Worm (Caenorhabditis elegans) whole organism, L4 larva: ENCODE measurements around the gene lgc-20.
A peak's percentile ranks its signal among the peaks of the same experiment; 100 is the strongest.

Experiments used
- F10B5.3 ChIP-seq: sonication (generic microtip); optimal IDR thresholded peaks from 2 replicates; lab custom pipeline; 2016; ENCODE audit warnings: mild to moderate bottlenecking, missing genetic modification characterization, missing compliant biosample characterization
- arid-1 ChIP-seq: fragments of 200-800 bp; sonication (Bioruptor generic); conservative IDR thresholded peaks from 2 replicates; pipeline ENCODE4 v1.3.6; 2022; ENCODE audit warnings: missing genetic modification reagents, missing genetic modification characterization, missing compliant biosample characterization
- ceh-20 ChIP-seq: fragments of 200-800 bp; sonication (Bioruptor generic); IDR thresholded peaks from 2 replicates; pipeline ENCODE4 v1.3.6; 2022; ENCODE audit warnings: missing genetic modification reagents, missing genetic modification characterization, missing compliant biosample characterization
- ceh-62 ChIP-seq: sonication (generic microtip); optimal IDR thresholded peaks from 2 replicates; lab custom pipeline; 2017; ENCODE audit warnings: missing biosample characterization, missing genetic modification characterization
- ceh-82 ChIP-seq: sonication (generic microtip); optimal IDR thresholded peaks from 2 replicates; lab custom pipeline; 2017; ENCODE audit warnings: missing biosample characterization, missing genetic modification characterization
- dpl-1 ChIP-seq: fragments of 150-350 bp; optimal IDR thresholded peaks from 2 replicates; lab custom pipeline; 2014; ENCODE audit warnings: missing biosample characterization, missing genetic modification reagents, missing genetic modification characterization
- duxl-1 ChIP-seq: sonication (generic microtip); optimal IDR thresholded peaks from 2 replicates; lab custom pipeline; 2016; ENCODE audit warnings: mild to moderate bottlenecking, missing genetic modification characterization, moderate library complexity, missing compliant biosample characterization; ENCODE audit not compliant: poor library complexity
- dve-1 ChIP-seq: sonication (generic microtip); optimal IDR thresholded peaks from 2 replicates; lab custom pipeline; 2017; ENCODE audit warnings: antibody characterized with exemption, mild to moderate bottlenecking, missing genetic modification characterization, missing compliant biosample characterization; ENCODE audit not compliant: insufficient read depth
- egl-27 ChIP-seq: sonication (generic microtip); optimal IDR thresholded peaks from 3 replicates; lab custom pipeline; 2017; ENCODE audit warnings: missing biosample characterization, missing genetic modification reagents, missing genetic modification characterization
- egl-43 ChIP-seq: fragments of 200-800 bp; sonication (Bioruptor generic); IDR thresholded peaks from 2 replicates; pipeline ENCODE4 v1.3.6; 2022; ENCODE audit warnings: missing genetic modification reagents, missing genetic modification characterization, missing compliant biosample characterization
- fkh-10 ChIP-seq: fragments of 150-350 bp; optimal IDR thresholded peaks from 2 replicates; lab custom pipeline; 2014; ENCODE audit warnings: missing biosample characterization, missing genetic modification reagents, missing genetic modification characterization
- lin-1 ChIP-seq: fragments of 200-800 bp; sonication (Bioruptor generic); IDR thresholded peaks from 2 replicates; pipeline ENCODE4 v1.3.6; 2022; ENCODE audit warnings: missing genetic modification reagents, missing genetic modification characterization, missing compliant biosample characterization
- lin-38 ChIP-seq: fragments of 200-800 bp; sonication (Bioruptor generic); IDR thresholded peaks from 2 replicates; pipeline ENCODE4 v1.3.6; 2022; ENCODE audit warnings: missing genetic modification reagents, missing genetic modification characterization, missing compliant biosample characterization
- lsy-2 ChIP-seq, 2 experiments: fragments of 150-350 bp in 1 of 2; sonication (generic microtip) in 1 of 2; optimal IDR thresholded peaks; 2 replicates each; lab custom pipeline; 2014 to 2017; ENCODE audit warnings: missing biosample characterization in 2 of 2, missing genetic modification characterization in 2 of 2
- nhr-6 ChIP-seq: fragments of 150-350 bp; optimal IDR thresholded peaks from 2 replicates; lab custom pipeline; 2014; ENCODE audit warnings: missing biosample characterization, missing genetic modification characterization
- nhr-76 ChIP-seq: fragments of 150-350 bp; optimal IDR thresholded peaks from 2 replicates; lab custom pipeline; 2014; ENCODE audit warnings: missing biosample characterization, missing genetic modification characterization
- sdz-12 ChIP-seq: fragments of 200-800 bp; sonication (Bioruptor generic); optimal IDR thresholded peaks from 2 replicates; lab custom pipeline; 2018; ENCODE audit warnings: mild to moderate bottlenecking, missing genetic modification characterization, missing compliant biosample characterization

The lgc-20 gene

DNA sequence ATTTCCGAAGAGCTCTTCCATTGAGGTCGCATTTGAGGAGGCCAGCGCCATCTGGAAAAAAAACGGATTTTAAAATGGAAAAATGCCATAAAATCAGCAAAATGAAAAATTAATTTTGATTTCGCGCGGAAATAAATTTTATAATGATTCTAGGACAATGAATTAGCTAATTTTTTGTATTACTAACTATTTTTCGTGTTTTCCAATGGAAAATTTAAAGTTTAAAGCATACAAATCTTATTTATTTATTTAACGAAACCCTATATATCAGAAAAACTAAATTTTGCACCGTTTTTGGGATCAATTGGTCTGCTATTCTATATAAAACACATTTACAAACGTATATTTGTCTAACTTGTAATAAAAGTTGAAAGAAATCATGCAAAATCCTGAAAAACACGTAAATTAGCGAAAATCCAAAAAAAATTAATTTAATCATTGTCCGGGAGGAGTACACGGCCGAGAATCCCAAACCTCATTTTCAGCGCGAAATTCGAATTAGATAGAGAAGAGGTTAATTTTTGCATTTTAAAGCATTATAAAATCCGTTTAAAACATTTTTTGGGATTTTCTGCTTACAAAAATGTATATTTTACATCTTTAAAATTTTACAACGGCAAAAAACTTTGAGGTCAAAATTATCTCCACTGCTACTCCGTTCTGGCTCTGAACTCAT lies 53.2 kb downstream of the lgc-20 start, which contains the start of gene C47G2.3 (continued):
- TF ChIP-seq dve-1 (tag; lab: Kevin White, UChicago) = peak; percentile 60
- no peak for TF ChIP-seq egl-43 (GFP tag; lab: Robert Waterston, UW)
- no peak for TF ChIP-seq fkh-10 (GFP tag; lab: Kevin White, UChicago)
- no peak for TF ChIP-seq sdz-12
- TF ChIP-seq duxl-1 (tag; lab: Kevin White, UChicago) = peak; percentile 71
- TF ChIP-seq dpl-1 (GFP tag; lab: Kevin White, UChicago) = peak; percentile 90
- no peak for TF ChIP-seq ceh-20 (GFP tag; lab: Robert Waterston, UW)
- TF ChIP-seq arid-1 = no peak
- TF ChIP-seq lsy-2 (tag; optimal IDR thresholded peaks at IDR 0.05; lab: Kevin White, UChicago) = peak in 1 of 2 experiments; percentile 73
- no peak for TF ChIP-seq ceh-62
- no peak for TF ChIP-seq nhr-76 (tag; lab: Kevin White, UChicago)
- no peak for TF ChIP-seq F10B5.3 (tag; lab: Kevin White, UChicago)
- no peak for TF ChIP-seq lin-1 (GFP tag; lab: Robert Waterston, UW)
- peak; percentile 79 for TF ChIP-seq lin-38
- TF ChIP-seq egl-27 (tag; lab: Kevin White, UChicago) = no peak
- TF ChIP-seq ceh-82 (tag; lab: Kevin White, UChicago) = no peak
- peak; percentile 58 for TF ChIP-seq nhr-6 (tag; lab: Kevin White, UChicago)
- TF ChIP-seq, all 104 proteins: peak for 20
